Fruit fly (Drosophila melanogaster) whole organism: ENCODE data around the gene Spn27A.

Source experiments
- CG8478 ChIP-seq: fragments of >200 bp; optimal IDR thresholded peaks from 2 replicates; lab custom pipeline; 2018; ENCODE audit warnings: inconsistent platforms
- Dll ChIP-seq: fragments of >200 bp; optimal IDR thresholded peaks from 2 replicates; lab custom pipeline; 2017
- psq ChIP-seq: fragments of >200 bp; optimal IDR thresholded peaks from 2 replicates; lab custom pipeline; 2017
- usp ChIP-seq: fragments of >200 bp; optimal IDR thresholded peaks from 2 replicates; lab custom pipeline; 2017; ENCODE audit warnings: missing biosample characterization, missing genetic modification characterization, mixed read lengths

DNA sequence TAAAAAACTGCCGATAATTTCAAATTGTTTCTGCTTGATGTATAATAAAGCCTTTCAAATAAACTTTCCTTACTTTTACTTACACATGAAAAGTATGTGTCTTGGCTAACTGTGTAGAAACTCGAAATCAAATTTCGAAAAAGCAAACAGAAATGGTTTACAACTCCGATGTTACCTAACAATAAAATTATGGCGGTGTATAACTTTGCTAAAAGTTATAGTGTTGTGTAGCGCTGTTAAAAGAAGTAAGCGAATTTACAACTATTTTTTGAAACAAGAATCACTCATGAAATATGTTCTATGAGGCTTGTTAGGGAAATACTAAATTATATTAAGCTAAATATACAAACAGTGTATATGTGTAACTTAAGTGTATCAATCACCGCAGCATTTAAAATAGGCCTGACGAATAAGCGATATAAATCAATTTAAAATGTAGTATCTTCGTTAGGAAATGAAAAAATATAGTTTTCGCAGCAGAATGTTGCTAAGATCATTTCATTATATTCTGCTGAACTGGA, 50.4 kb downstream of the Spn27A start, which contains the start of gene CG34345:
- no peak for TF ChIP-seq CG8478 (lab: Kevin White, UChicago)
- TF ChIP-seq psq (lab: Kevin White, UChicago), result no peak
- TF ChIP-seq Dll (lab: Kevin White, UChicago), result no peak
- TF ChIP-seq usp (GFP tag; lab: Kevin White, UChicago), result no peak
